Worm (Caenorhabditis elegans) whole organism, early embryonic: ENCODE data around the gene sdz-32.

ENCODE experiments used
- F13C5.2 ChIP-seq: sonication (generic microtip); optimal IDR thresholded peaks from 2 replicates; lab custom pipeline; 2017; ENCODE audit warnings: mild to moderate bottlenecking, missing genetic modification characterization, inconsistent platforms, missing compliant biosample characterization
- ama-1 ChIP-seq: fragments of 150-350 bp; optimal IDR thresholded peaks from 2 replicates; lab custom pipeline; 2014
- ceh-13 ChIP-seq: fragments of 200-800 bp; sonication (Bioruptor generic); optimal IDR thresholded peaks from 2 replicates; lab custom pipeline; 2018; ENCODE audit warnings: mild to moderate bottlenecking, missing genetic modification characterization, missing compliant biosample characterization
- ceh-36 ChIP-seq: sonication (generic microtip); optimal IDR thresholded peaks from 2 replicates; lab custom pipeline; 2016; ENCODE audit warnings: missing genetic modification characterization, inconsistent platforms, missing compliant biosample characterization
- flt-1 ChIP-seq: fragments of 200-800 bp; sonication (Bioruptor generic); IDR thresholded peaks from 2 replicates; pipeline ENCODE4 v1.3.6; 2022; ENCODE audit warnings: missing genetic modification characterization, missing compliant biosample characterization
- hmbx-1 ChIP-seq: sonication (generic microtip); optimal IDR thresholded peaks from 2 replicates; lab custom pipeline; 2016; ENCODE audit warnings: mild to moderate bottlenecking, missing genetic modification characterization, missing compliant biosample characterization
- hmg-4 ChIP-seq: fragments of 200-800 bp; sonication (Bioruptor generic); optimal IDR thresholded peaks from 2 replicates; lab custom pipeline; 2018; ENCODE audit warnings: mild to moderate bottlenecking, missing genetic modification characterization, missing compliant biosample characterization
- hnd-1 ChIP-seq: sonication (generic microtip); optimal IDR thresholded peaks from 2 replicates; lab custom pipeline; 2016; ENCODE audit warnings: missing genetic modification characterization, missing compliant biosample characterization
- pes-1 ChIP-seq: fragments of 200-800 bp; sonication (Bioruptor generic); IDR thresholded peaks from 2 replicates; pipeline ENCODE4 v1.3.6; 2022; ENCODE audit warnings: missing genetic modification reagents, missing genetic modification characterization, missing compliant biosample characterization
- scrt-1 ChIP-seq: fragments of 200-800 bp; sonication (Bioruptor generic); IDR thresholded peaks from 2 replicates; pipeline ENCODE4 v1.3.6; 2022; ENCODE audit warnings: missing genetic modification characterization, missing compliant biosample characterization
- sea-1 ChIP-seq: fragments of 200-800 bp; sonication (Bioruptor generic); conservative IDR thresholded peaks from 2 replicates; pipeline ENCODE4 v1.3.6; 2022; ENCODE audit warnings: missing genetic modification characterization, missing compliant biosample characterization
- tbx-11 ChIP-seq: fragments of 200-800 bp; sonication (Bioruptor generic); IDR thresholded peaks from 2 replicates; pipeline ENCODE4 v1.3.6; 2022; ENCODE audit warnings: missing genetic modification characterization, missing compliant biosample characterization
- tbx-37 ChIP-seq: fragments of 200-800 bp; sonication (Bioruptor generic); conservative IDR thresholded peaks from 2 replicates; pipeline ENCODE4 v1.3.6; 2022; ENCODE audit warnings: missing genetic modification reagents, missing genetic modification characterization, missing compliant biosample characterization

- TF ChIP-seq scrt-1 (GFP tag; lab: Robert Waterston, UW) (no peak), F13C5.2 (tag; lab: Kevin White, UChicago) (no peak), ama-1 (lab: Kevin White, UChicago) (no peak), flt-1 (no peak), hmbx-1 (tag; lab: Kevin White, UChicago) (no peak), ceh-13 (no peak), ceh-36 (tag; lab: Kevin White, UChicago) (no peak), tbx-11 (GFP tag; lab: Robert Waterston, UW) (no peak), pes-1 (no peak), tbx-37 (GFP tag; lab: Robert Waterston, UW) (no peak), sea-1 (GFP tag; lab: Robert Waterston, UW) (no peak), hmg-4 (GFP tag; lab: Kevin White, UChicago) (no peak), hnd-1 (tag; lab: Kevin White, UChicago) (no peak)
These were observed 2.2 kb upstream of the sdz-32 start, which contains the start of gene Y49F6B.13 for ce11 chrII:3471603-3472002.
